Fruit fly (Drosophila melanogaster): ENCODE results near the gene CG14218.

Gene CG14218

DNA sequence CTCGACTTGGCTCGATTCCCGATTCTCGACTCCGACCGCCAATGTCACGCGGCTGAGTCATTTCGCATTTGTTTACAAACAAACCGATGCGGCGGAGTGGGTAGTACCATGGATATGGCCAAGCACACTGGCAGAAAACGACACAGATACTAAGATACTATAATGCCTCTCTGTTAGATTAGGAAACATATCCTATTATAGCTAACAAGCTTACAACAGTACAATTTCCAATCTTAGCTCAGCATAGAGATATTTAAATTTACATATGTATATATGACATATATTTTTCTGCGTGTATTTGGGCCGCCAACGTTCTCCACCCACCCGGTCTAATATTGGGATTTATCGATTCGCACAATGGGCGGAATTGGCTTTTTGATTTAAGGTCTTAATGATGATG lies 22.2 kb upstream of the CG14218 start (continued):
- TF ChIP-seq CG4730 (GFP tag; IDR thresholded peaks at IDR 0.05) = peak; percentile 62
- TF ChIP-seq CG31388 (GFP tag; optimal IDR thresholded peaks at IDR 0.05) = peak; percentile 47
- TF ChIP-seq Drgx (GFP tag; IDR thresholded peaks at IDR 0.05) = peak; percentile 84
- TF ChIP-seq vvl (GFP tag; IDR thresholded peaks at IDR 0.05) = peak; percentile 91
- TF ChIP-seq crp (GFP tag; optimal IDR thresholded peaks at IDR 0.05) = no peak
- no peak for TF ChIP-seq CG4282 (GFP tag; optimal IDR thresholded peaks at IDR 0.05)
- TF ChIP-seq ssp (GFP tag; IDR thresholded peaks at IDR 0.05) = peak; percentile 59
- no peak for TF ChIP-seq CG9797 (GFP tag; optimal IDR thresholded peaks at IDR 0.05)
- peak; percentile 60 for TF ChIP-seq CG10654 (GFP tag; optimal IDR thresholded peaks at IDR 0.05)
- no peak for TF ChIP-seq sc (optimal IDR thresholded peaks at IDR 0.05)
- TF ChIP-seq sc (GFP tag; optimal IDR thresholded peaks at IDR 0.05) = peak; percentile 27
- TF ChIP-seq Abd-B (GFP tag; optimal IDR thresholded peaks at IDR 0.05) = peak; percentile 70
- TF ChIP-seq CG14441 (GFP tag; IDR thresholded peaks at IDR 0.05) = peak; percentile 85
- TF ChIP-seq CG1792 (GFP tag; optimal IDR thresholded peaks at IDR 0.05) = peak; percentile 39
- no peak for TF ChIP-seq Hr78 (GFP tag; optimal IDR thresholded peaks at IDR 0.05)
- TF ChIP-seq sob (GFP tag; IDR thresholded peaks at IDR 0.05) = peak; percentile 84
- TF ChIP-seq luna (GFP tag; optimal IDR thresholded peaks at IDR 0.05) = no peak
- TF ChIP-seq Hey (tag; optimal IDR thresholded peaks at IDR 0.05) = no peak
- peak; percentile 83 for TF ChIP-seq lmd (GFP tag; IDR thresholded peaks at IDR 0.05)
- TF ChIP-seq Sry-δ (GFP tag; optimal IDR thresholded peaks at IDR 0.05) = no peak
- TF ChIP-seq Doc3 (GFP tag; IDR thresholded peaks at IDR 0.05; ENCODE audit: partially characterized antibody) = no peak
- TF ChIP-seq Myb (GFP tag; optimal IDR thresholded peaks at IDR 0.05) = peak; percentile 19
- peak; percentile 65 for TF ChIP-seq CG18262 (tag; optimal IDR thresholded peaks at IDR 0.05)
- TF ChIP-seq Doc2 (GFP tag; IDR thresholded peaks at IDR 0.05) = no peak
- no peak for TF ChIP-seq crol (GFP tag; IDR thresholded peaks at IDR 0.05)
- peak; percentile 74 for TF ChIP-seq CG3847 (GFP tag; IDR thresholded peaks at IDR 0.05)
- no peak for TF ChIP-seq CG15479 (GFP tag; optimal IDR thresholded peaks at IDR 0.05)
- peak; percentile 18 for TF ChIP-seq CG1529 (GFP tag; optimal IDR thresholded peaks at IDR 0.05)
- peak; percentile 44 for TF ChIP-seq CG14710 (tag; optimal IDR thresholded peaks at IDR 0.05)
- peak; percentile 53 for TF ChIP-seq Sox100B (GFP tag; optimal IDR thresholded peaks at IDR 0.05)
- TF ChIP-seq Eip74EF (GFP tag; optimal IDR thresholded peaks at IDR 0.05) = peak in 1 of 2 experiments; percentile 55
- TF ChIP-seq Bdp1 (GFP tag; optimal IDR thresholded peaks at IDR 0.05) = no peak
- TF ChIP-seq ttk (GFP tag; IDR thresholded peaks at IDR 0.05) = 0 out of 2 replicates have a peak, but pooled peaks have one; percentile 56
- TF ChIP-seq E2f1 (GFP tag; IDR thresholded peaks at IDR 0.05) = peak; percentile 70
- TF ChIP-seq CG8359 (GFP tag; optimal IDR thresholded peaks at IDR 0.05; ENCODE audit: borderline replicate concordance) = no peak
- TF ChIP-seq sr (GFP tag; IDR thresholded peaks at IDR 0.05) = peak; percentile 72; the same call in 2 of the 3 replicates
- no peak for TF ChIP-seq Trl (optimal IDR thresholded peaks at IDR 0.05)
- peak; percentile 54 for TF ChIP-seq Trl (GFP tag; optimal IDR thresholded peaks at IDR 0.05)
- no peak for TF ChIP-seq CG7963 (GFP tag; IDR thresholded peaks at IDR 0.05; ENCODE audit: partially characterized antibody)
- peak; percentile 80 for TF ChIP-seq ci (GFP tag; IDR thresholded peaks at IDR 0.05)
- TF ChIP-seq Pdp1 (GFP tag; optimal IDR thresholded peaks at IDR 0.05) = peak; percentile 64 to 78
- peak; percentile 31 for TF ChIP-seq CG16815 (GFP tag; optimal IDR thresholded peaks at IDR 0.05)
- peak; percentile 69; the same call in 2 of the 3 replicates for TF ChIP-seq H15 (GFP tag; IDR thresholded peaks at IDR 0.05)
- TF ChIP-seq emc (GFP tag; optimal IDR thresholded peaks at IDR 0.05) = no peak
- no peak for TF ChIP-seq Kr (GFP tag; optimal IDR thresholded peaks at IDR 0.05)
- TF ChIP-seq otp (GFP tag; IDR thresholded peaks at IDR 0.05) = peak; percentile 76; the same call in 2 of the 3 replicates
- TF ChIP-seq CG14965 (GFP tag; optimal IDR thresholded peaks at IDR 0.05; ENCODE audit: borderline replicate concordance) = no peak
- peak; percentile 27 for TF ChIP-seq HLH54F (GFP tag; optimal IDR thresholded peaks at IDR 0.05)
- peak; percentile 72; the same call in 1 of the 3 replicates for TF ChIP-seq Mrtf (GFP tag; IDR thresholded peaks at IDR 0.05)
- TF ChIP-seq jing (GFP tag; optimal IDR thresholded peaks at IDR 0.05) = peak; percentile 39
- peak; percentile 59 for TF ChIP-seq CG7372 (GFP tag; IDR thresholded peaks at IDR 0.05)
- peak; percentile 81 for TF ChIP-seq sisA (GFP tag; IDR thresholded peaks at IDR 0.05)

Measured in whole organism, embryonic.